Worm (Caenorhabditis elegans) whole organism, midembryonic: ENCODE data around the gene srx-4.

Experiments used
- T22C8.4 ChIP-seq: fragments of 200-800 bp; sonication (Bioruptor generic); IDR thresholded peaks from 2 replicates; pipeline ENCODE4 v1.3.6; 2022; ENCODE audit warnings: missing genetic modification characterization, missing compliant biosample characterization
- cog-1 ChIP-seq: sonication (generic microtip); optimal IDR thresholded peaks from 2 replicates; lab custom pipeline; 2016; ENCODE audit warnings: missing genetic modification characterization, missing compliant biosample characterization
- flt-1 ChIP-seq: fragments of 200-800 bp; sonication (Bioruptor generic); IDR thresholded peaks from 2 replicates; pipeline ENCODE4 v1.3.6; 2022; ENCODE audit warnings: missing genetic modification characterization, missing compliant biosample characterization
- klf-2 ChIP-seq: fragments of 200-800 bp; sonication (Bioruptor generic); conservative IDR thresholded peaks from 2 replicates; pipeline ENCODE4 v1.3.6; 2022; ENCODE audit warnings: missing genetic modification reagents, missing genetic modification characterization, missing compliant biosample characterization
- med-1 ChIP-seq: sonication (generic microtip); optimal IDR thresholded peaks from 2 replicates; lab custom pipeline; 2017; ENCODE audit warnings: missing genetic modification characterization, mild to moderate bottlenecking, missing compliant biosample characterization, antibody characterized with exemption, missing genetic modification reagents; ENCODE audit not compliant: insufficient read depth
- ref-1 ChIP-seq: fragments of 200-800 bp; sonication (Bioruptor generic); conservative IDR thresholded peaks from 2 replicates; pipeline ENCODE4 v1.3.6; 2022; ENCODE audit warnings: missing genetic modification reagents, missing genetic modification characterization, missing compliant biosample characterization
- tab-1 ChIP-seq: fragments of 200-800 bp; sonication (Bioruptor generic); IDR thresholded peaks from 2 replicates; pipeline ENCODE4 v1.3.6; 2022; ENCODE audit warnings: missing genetic modification characterization, missing compliant biosample characterization
- ztf-23 ChIP-seq: fragments of 200-800 bp; sonication (Bioruptor generic); IDR thresholded peaks from 2 replicates; pipeline ENCODE4 v1.3.6; 2022; ENCODE audit warnings: missing genetic modification reagents, missing genetic modification characterization, missing compliant biosample characterization
- ztf-29 ChIP-seq: fragments of 200-800 bp; sonication (Bioruptor generic); IDR thresholded peaks from 2 replicates; pipeline ENCODE4 v1.3.6; 2022; ENCODE audit warnings: missing genetic modification reagents, missing genetic modification characterization, missing compliant biosample characterization

Gene srx-4

DNA sequence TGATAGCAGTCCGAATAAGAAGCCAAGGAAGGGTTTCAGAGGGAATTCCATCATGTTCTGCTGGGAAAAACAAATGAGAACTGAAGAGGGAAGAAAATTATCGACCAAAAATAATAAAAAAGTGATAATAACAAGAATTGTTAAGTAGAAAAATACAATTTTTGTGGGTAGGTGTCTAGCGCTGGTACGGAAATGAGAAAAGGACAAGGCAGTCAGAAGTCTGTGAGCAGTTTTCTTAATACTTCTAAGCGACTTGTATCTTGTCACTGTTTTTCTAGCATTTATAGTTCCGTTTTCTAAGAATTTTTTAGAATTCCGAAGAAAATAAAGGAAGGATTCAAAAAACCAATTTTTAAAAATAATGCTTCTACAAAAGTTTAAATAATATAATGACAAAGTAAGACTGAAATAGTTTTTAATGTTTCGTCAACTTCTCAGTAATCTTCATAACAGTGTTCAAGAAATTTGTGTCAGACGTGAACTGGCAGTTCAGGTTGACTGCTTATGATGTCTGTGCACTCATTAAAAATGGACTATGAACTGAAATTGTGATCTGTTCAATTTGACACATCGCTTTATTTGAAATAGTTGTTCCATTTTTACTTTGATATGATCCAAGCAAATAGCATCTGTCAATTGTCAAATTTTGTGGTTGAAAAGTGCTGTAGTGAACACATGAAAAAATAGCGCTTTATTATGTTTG lies at the start of gene srx-4:
srx-4 (minus strand) TSS at position 51 of the 703 bp plus-strand sequence.
- no peak for TF ChIP-seq flt-1

DNA sequence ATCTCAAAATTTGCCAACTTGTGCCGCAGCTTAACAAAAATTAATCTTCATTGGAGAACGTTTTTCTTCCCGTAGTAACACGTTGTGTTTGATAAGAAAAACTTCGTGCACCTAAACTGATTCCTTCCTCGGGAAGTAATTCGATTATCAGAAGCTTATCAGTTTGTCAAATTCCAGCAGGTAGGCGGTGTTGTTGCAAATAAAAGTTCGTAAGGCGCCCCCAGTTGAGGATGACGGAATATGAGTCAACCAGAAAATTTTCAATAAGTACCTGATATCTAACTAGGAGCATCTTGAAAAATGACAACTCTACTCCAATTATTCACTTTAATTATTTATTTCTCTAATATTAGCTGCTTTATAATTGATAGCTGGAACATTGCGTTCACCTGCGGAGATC lies 49.2 kb upstream of the srx-4 start, which contains the start of gene C05E4.7:
C05E4.7 (plus strand) TSS at position 301 of the 400 bp plus-strand sequence.
- no peak for TF ChIP-seq tab-1
- TF ChIP-seq ztf-23, result no peak

ce11 chrV:738770-739169 lies 46.2 kb upstream of the srx-4 start, which contains the start of gene srj-24:
Gene srj-24 (minus strand): TSS chrV:738870.
- no peak for TF ChIP-seq cog-1 (tag; lab: Kevin White, UChicago)
- TF ChIP-seq flt-1, result no peak
- TF ChIP-seq klf-2 (GFP tag; lab: Robert Waterston, UW), result no peak
- no peak for TF ChIP-seq T22C8.4 (GFP tag; lab: Robert Waterston, UW)
- TF ChIP-seq ztf-29 (GFP tag; lab: Robert Waterston, UW), result no peak
- no peak for TF ChIP-seq ztf-23
- TF ChIP-seq med-1 (GFP tag; lab: Kevin White, UChicago), result no peak
- no peak for TF ChIP-seq tab-1
- no peak for TF ChIP-seq ref-1 (GFP tag; lab: Robert Waterston, UW)

ce11 chrV:736171-736570 lies 43.6 kb upstream of the srx-4 start, which contains the start of gene srj-25:
Gene srj-25 (minus strand): TSS chrV:736271.
- no peak for TF ChIP-seq med-1 (GFP tag; lab: Kevin White, UChicago)
- TF ChIP-seq T22C8.4 (GFP tag; lab: Robert Waterston, UW), result no peak
- no peak for TF ChIP-seq ztf-23
- TF ChIP-seq ztf-29 (GFP tag; lab: Robert Waterston, UW), result no peak

- TF ChIP-seq med-1 (GFP tag; lab: Kevin White, UChicago), result no peak
- peak; percentile 50 for TF ChIP-seq cog-1 (tag; lab: Kevin White, UChicago)
These were observed 38.8 kb upstream of the srx-4 start for ce11 chrV:731330-731729.

DNA sequence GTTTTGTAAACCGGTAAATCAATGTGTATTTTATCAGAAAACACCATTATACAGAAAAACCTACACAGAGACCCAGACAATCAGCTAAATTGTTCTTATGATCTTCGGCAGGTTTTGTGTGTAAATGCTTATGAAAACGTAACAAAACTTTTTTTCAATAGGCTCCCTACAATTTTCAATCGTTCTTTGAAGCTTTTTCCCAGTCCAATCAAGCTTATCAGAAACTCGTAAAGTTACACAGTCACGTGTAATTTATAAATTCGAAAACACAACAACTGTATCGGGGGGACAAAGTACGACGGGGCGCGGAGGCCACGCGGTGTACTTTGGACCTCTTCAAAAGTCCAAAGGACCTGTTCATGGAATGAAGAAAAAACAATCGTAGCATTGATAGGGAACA lies 37.6 kb upstream of the srx-4 start:
- no peak for TF ChIP-seq ztf-23
- TF ChIP-seq flt-1, result no peak

DNA sequence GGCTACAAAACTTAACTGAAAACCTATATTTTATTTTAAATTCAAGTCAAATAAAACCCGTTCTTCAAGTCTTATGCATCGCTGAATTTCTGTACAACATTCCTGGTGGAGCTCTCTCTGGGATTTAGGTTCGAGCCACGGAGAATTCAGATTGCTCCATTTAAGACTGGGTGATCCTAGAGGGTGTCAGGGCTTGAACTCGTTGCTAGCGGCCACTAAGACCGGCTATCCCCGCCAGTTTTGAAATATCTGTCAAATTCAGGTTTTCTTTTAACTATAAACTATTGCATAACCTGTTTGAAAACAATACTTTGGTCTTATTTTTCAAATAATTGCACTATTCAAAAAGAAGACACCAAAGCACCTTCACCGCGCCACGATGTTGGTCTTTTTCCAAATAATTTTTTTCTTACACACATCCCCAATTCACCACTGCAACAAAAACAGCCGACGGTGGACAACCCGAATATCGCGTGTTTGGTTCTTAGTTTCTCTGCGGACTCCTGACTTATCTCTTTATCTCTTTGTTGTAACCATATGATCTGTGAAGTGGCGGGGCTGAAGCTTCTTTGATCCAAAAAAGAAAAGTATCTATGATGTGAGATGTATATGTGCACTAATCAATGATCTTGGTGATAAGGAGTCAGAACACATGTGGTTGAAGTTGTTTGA lies 36.4 kb upstream of the srx-4 start:
- TF ChIP-seq flt-1, result no peak
- no peak for TF ChIP-seq T22C8.4 (GFP tag; lab: Robert Waterston, UW)
- no peak for TF ChIP-seq ref-1 (GFP tag; lab: Robert Waterston, UW)
- TF ChIP-seq med-1 (GFP tag; lab: Kevin White, UChicago), result no peak
- no peak for TF ChIP-seq ztf-23
- TF ChIP-seq klf-2 (GFP tag; lab: Robert Waterston, UW), result no peak
- no peak for TF ChIP-seq cog-1 (tag; lab: Kevin White, UChicago)
- TF ChIP-seq ztf-29 (GFP tag; lab: Robert Waterston, UW), result no peak
- TF ChIP-seq tab-1, result no peak

ce11 chrV:727484-728351 lies 35.1 kb upstream of the srx-4 start, which contains the start of the genes icl-1 and srh-2:
Gene icl-1 (minus strand): TSS chrV:728004.
Gene srh-2 (plus strand): TSS chrV:728301.
- TF ChIP-seq med-1 (GFP tag; lab: Kevin White, UChicago) (no peak), klf-2 (GFP tag; lab: Robert Waterston, UW) (no peak), tab-1 (no peak), flt-1 (no peak), ztf-29 (GFP tag; lab: Robert Waterston, UW) (no peak), cog-1 (tag; lab: Kevin White, UChicago) (no peak), ztf-23 (no peak), ref-1 (GFP tag; lab: Robert Waterston, UW) (no peak), T22C8.4 (GFP tag; lab: Robert Waterston, UW) (no peak)

DNA sequence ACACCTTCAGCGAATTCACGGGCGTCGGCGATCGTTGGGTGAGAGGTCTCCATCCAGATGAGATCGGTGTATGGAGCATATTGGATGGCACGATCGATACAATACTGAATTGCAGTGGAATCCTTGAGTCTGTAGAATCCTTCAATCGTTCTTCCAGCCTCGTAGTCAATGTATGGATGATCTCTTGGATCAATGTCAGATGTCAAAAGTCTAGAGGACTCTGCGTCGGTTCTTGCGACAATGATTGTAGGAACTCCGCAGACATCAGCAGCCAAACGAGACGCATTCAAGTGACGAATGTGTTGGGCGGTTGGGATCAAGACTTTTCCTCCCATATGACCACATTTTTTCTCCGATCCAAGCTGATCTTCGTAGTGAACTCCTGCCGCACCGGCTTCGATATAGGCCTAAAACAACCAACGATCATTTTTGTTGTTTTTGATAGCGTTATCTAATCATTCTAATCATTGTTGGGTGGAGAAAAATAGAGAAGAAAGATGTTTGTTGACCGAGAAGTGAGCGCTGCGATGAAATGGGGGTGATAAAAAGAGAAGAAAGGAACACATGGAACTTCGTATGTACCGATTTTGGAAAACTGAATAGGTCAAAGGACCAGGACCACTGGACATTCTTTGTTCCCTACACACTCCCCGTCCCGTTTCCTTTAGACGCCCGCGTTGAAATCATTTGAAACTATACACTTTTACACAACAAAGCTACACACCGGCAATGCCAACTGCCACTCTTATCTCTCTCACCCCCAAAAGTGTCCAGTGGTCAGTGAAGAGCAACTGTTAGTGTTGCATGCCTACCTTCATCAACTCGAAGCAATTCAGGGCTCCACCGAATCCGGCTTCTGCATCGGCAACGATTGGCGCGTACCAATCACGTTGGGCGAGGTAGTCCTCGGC lies 34.3 kb upstream of the srx-4 start:
- TF ChIP-seq med-1 (GFP tag; lab: Kevin White, UChicago) (no peak), flt-1 (no peak), tab-1 (no peak), ztf-29 (GFP tag; lab: Robert Waterston, UW) (no peak), ztf-23 (no peak), ref-1 (GFP tag; lab: Robert Waterston, UW) (no peak), cog-1 (tag; lab: Kevin White, UChicago) (no peak), T22C8.4 (GFP tag; lab: Robert Waterston, UW) (no peak), klf-2 (GFP tag; lab: Robert Waterston, UW) (no peak)
